Worm (Caenorhabditis elegans) whole organism, young adult: ENCODE data around the gene str-3.

Experiments used
- B0035.1 ChIP-seq: sonication (generic microtip); optimal IDR thresholded peaks from 2 replicates; lab custom pipeline; 2016; ENCODE audit warnings: missing genetic modification characterization, mild to moderate bottlenecking, missing compliant biosample characterization, missing genotype, missing genetic modification reagents
- F39B2.1 ChIP-seq: fragments of 200-800 bp; sonication (Bioruptor generic); IDR thresholded peaks from 2 replicates; pipeline ENCODE4 v1.3.6; 2022; ENCODE audit warnings: missing genetic modification reagents, missing genetic modification characterization, missing compliant biosample characterization
- ceh-40 ChIP-seq: fragments of 200-800 bp; sonication (Bioruptor generic); IDR thresholded peaks from 2 replicates; pipeline ENCODE4 v1.3.6; 2022; ENCODE audit warnings: missing genetic modification characterization, missing compliant biosample characterization
- dpff-1 ChIP-seq: sonication (generic microtip); optimal IDR thresholded peaks from 2 replicates; lab custom pipeline; 2017; ENCODE audit warnings: mild to moderate bottlenecking, missing genetic modification characterization, missing compliant biosample characterization
- dpl-1 ChIP-seq: fragments of 150-350 bp; optimal IDR thresholded peaks from 2 replicates; lab custom pipeline; 2014; ENCODE audit warnings: missing biosample characterization, missing genetic modification reagents, missing genetic modification characterization
- gei-17 ChIP-seq: fragments of 200-800 bp; sonication (Bioruptor generic); optimal IDR thresholded peaks from 2 replicates; lab custom pipeline; 2018; ENCODE audit warnings: mild to moderate bottlenecking, missing genetic modification characterization, missing compliant biosample characterization
- lir-1 ChIP-seq: fragments of 200-800 bp; sonication (Bioruptor generic); conservative IDR thresholded peaks from 2 replicates; pipeline ENCODE4 v1.3.6; 2022; ENCODE audit warnings: missing genetic modification reagents, missing genetic modification characterization, missing compliant biosample characterization
- madf-6 ChIP-seq: fragments of 200-800 bp; sonication (Bioruptor generic); IDR thresholded peaks from 2 replicates; pipeline ENCODE4 v1.3.6; 2022; ENCODE audit warnings: missing genetic modification reagents, missing genetic modification characterization, missing compliant biosample characterization
- pha-4 ChIP-seq: fragments of 150-350 bp; sonication (generic microtip); optimal IDR thresholded peaks from 2 replicates; lab custom pipeline; 2014; ENCODE audit warnings: missing biosample characterization, missing genetic modification reagents, missing genetic modification characterization
- sdz-38 ChIP-seq: sonication (generic microtip); optimal IDR thresholded peaks from 2 replicates; lab custom pipeline; 2016; ENCODE audit warnings: missing genotype, missing genetic modification characterization, missing compliant biosample characterization

- TF ChIP-seq B0035.1 = no peak
- no peak for TF ChIP-seq ceh-40 (GFP tag; lab: Robert Waterston, UW)
- TF ChIP-seq dpff-1 (tag; lab: Kevin White, UChicago) = no peak
- TF ChIP-seq sdz-38 = no peak
- no peak for TF ChIP-seq gei-17 (GFP tag; lab: Kevin White, UChicago)
- no peak for TF ChIP-seq dpl-1
- TF ChIP-seq lir-1 (GFP tag; lab: Robert Waterston, UW) = no peak
- TF ChIP-seq F39B2.1 (GFP tag; lab: Robert Waterston, UW) = no peak
- no peak for TF ChIP-seq madf-6 (GFP tag; lab: Robert Waterston, UW)
- TF ChIP-seq pha-4 (tag; lab: Kevin White, UChicago) = no peak
Observed at ce11 chrIV:11103501-11103900, 3.3 kb upstream of the str-3 start.
